Fruit fly (Drosophila melanogaster) whole organism, wandering third instar larva: ENCODE data around the gene Cubn.

Experiments used
- Abd-B ChIP-seq: fragments of >200 bp; optimal IDR thresholded peaks from 2 replicates; lab custom pipeline; 2017; ENCODE audit warnings: missing biosample characterization, missing genetic modification characterization
- CG32264 ChIP-seq: fragments of 200-800 bp; sonication (Bioruptor generic); optimal IDR thresholded peaks from 2 replicates; lab custom pipeline; 2016; ENCODE audit warnings: missing biosample characterization, missing genetic modification characterization
- CG9705 ChIP-seq: fragments of 200-800 bp; sonication (Bioruptor generic); optimal IDR thresholded peaks from 2 replicates; lab custom pipeline; 2018; ENCODE audit warnings: missing biosample characterization, mild to moderate bottlenecking, missing genetic modification characterization
- CrebA ChIP-seq: fragments of 200-800 bp; sonication (Bioruptor generic); optimal IDR thresholded peaks from 2 replicates; lab custom pipeline; 2016; ENCODE audit warnings: missing biosample characterization, mild to moderate bottlenecking, missing genetic modification characterization, borderline replicate concordance
- Dfd ChIP-seq: fragments of >200 bp; optimal IDR thresholded peaks from 2 replicates; lab custom pipeline; 2017; ENCODE audit warnings: missing biosample characterization, missing genetic modification characterization
- Dif ChIP-seq: fragments of 200-275, 200-300 bp; sonication (Bioruptor generic); optimal IDR thresholded peaks from 2 replicates; lab custom pipeline; 2018; ENCODE audit warnings: missing biosample characterization, missing genetic modification characterization; ENCODE audit not compliant: partially characterized antibody
- GATAd ChIP-seq: sonication (Bioruptor generic); optimal IDR thresholded peaks from 2 replicates; lab custom pipeline; 2016; ENCODE audit warnings: missing biosample characterization, missing genetic modification characterization
- HLH106 ChIP-seq: fragments of 200-800 bp; optimal IDR thresholded peaks from 3 replicates; lab custom pipeline; 2019; ENCODE audit warnings: missing biosample characterization, mild to moderate bottlenecking, missing genetic modification characterization, moderate library complexity
- Hnf4 ChIP-seq: fragments of 200-800 bp; sonication (Bioruptor generic); optimal IDR thresholded peaks from 2 replicates; lab custom pipeline; 2016; ENCODE audit warnings: missing biosample characterization, mild to moderate bottlenecking, missing genetic modification characterization
- Hr78 ChIP-seq: fragments of >200 bp; optimal IDR thresholded peaks from 2 replicates; lab custom pipeline; 2017; ENCODE audit warnings: missing biosample characterization, missing genetic modification characterization
- Hr83 ChIP-seq: fragments of 200-300 bp; sonication (Bioruptor generic); optimal IDR thresholded peaks from 2 replicates; lab custom pipeline; 2016; ENCODE audit warnings: missing biosample characterization, mild to moderate bottlenecking, missing genetic modification characterization, moderate library complexity; ENCODE audit not compliant: poor library complexity, severe bottlenecking
- Mio ChIP-seq: sonication (Bioruptor generic); optimal IDR thresholded peaks from 2 replicates; lab custom pipeline; 2016; ENCODE audit warnings: missing biosample characterization, missing genetic modification characterization
- Myc ChIP-seq: fragments of >200 bp; optimal IDR thresholded peaks from 2 replicates; lab custom pipeline; 2017
- N ChIP-seq: fragments of >200 bp; optimal IDR thresholded peaks from 2 replicates; lab custom pipeline; 2018; ENCODE audit warnings: missing biosample characterization, missing external identifiers, missing genetic modification characterization
- Rel ChIP-seq, 2 experiments: fragments of 200-800 bp; sonication (Bioruptor generic) in 1 of 2; optimal IDR thresholded peaks; 2 replicates in 1 of 2; 3 replicates in 1 of 2; lab custom pipeline; 2016 to 2019; ENCODE audit warnings: mild to moderate bottlenecking in 2 of 2, missing biosample characterization in 2 of 2, missing genetic modification characterization in 2 of 2, moderate library complexity in 1 of 2
- Sp1 ChIP-seq: fragments of 200-800 bp; sonication (Bioruptor generic); optimal IDR thresholded peaks from 3 replicates; lab custom pipeline; 2019; ENCODE audit warnings: missing biosample characterization, mild to moderate bottlenecking, missing genetic modification characterization, moderate library complexity
- Vsx2 ChIP-seq: fragments of 200-300, 225-300 bp; sonication (Bioruptor generic); optimal IDR thresholded peaks from 2 replicates; lab custom pipeline; 2018; ENCODE audit warnings: missing biosample characterization, missing genetic modification characterization; ENCODE audit not compliant: partially characterized antibody
- br ChIP-seq: fragments of 200-800 bp; sonication (Bioruptor generic); optimal IDR thresholded peaks from 2 replicates; lab custom pipeline; 2016; ENCODE audit warnings: missing biosample characterization, missing genetic modification characterization
- brk ChIP-seq: fragments of 200-800 bp; sonication (Bioruptor generic); optimal IDR thresholded peaks from 2 replicates; lab custom pipeline; 2016; ENCODE audit warnings: missing biosample characterization, mild to moderate bottlenecking, missing genetic modification characterization
- dmrt93B ChIP-seq: fragments of 200-800 bp; sonication (Bioruptor generic); optimal IDR thresholded peaks from 2 replicates; lab custom pipeline; 2018; ENCODE audit warnings: missing biosample characterization, mild to moderate bottlenecking, missing genetic modification characterization
- dsf ChIP-seq: sonication (Bioruptor generic); optimal IDR thresholded peaks from 2 replicates; lab custom pipeline; 2016; ENCODE audit warnings: missing biosample characterization, missing genetic modification characterization, borderline replicate concordance
- ey ChIP-seq: fragments of 200-800 bp; sonication (Bioruptor generic); optimal IDR thresholded peaks from 2 replicates; lab custom pipeline; 2016; ENCODE audit warnings: missing biosample characterization, missing genetic modification characterization
- foxo ChIP-seq, 2 experiments: fragments of 200-800 bp; sonication (Bioruptor generic); optimal IDR thresholded peaks; 2 replicates in 1 of 2; 3 replicates in 1 of 2; lab custom pipeline; 2016 to 2017; ENCODE audit warnings: missing biosample characterization in 2 of 2, missing genetic modification characterization in 2 of 2
- fru ChIP-seq: fragments of 200-800 bp; sonication (Bioruptor generic); optimal IDR thresholded peaks from 3 replicates; lab custom pipeline; 2016; ENCODE audit warnings: missing biosample characterization, mild to moderate bottlenecking, missing genetic modification characterization
- h ChIP-seq: fragments of 200-800 bp; sonication (Bioruptor generic); optimal IDR thresholded peaks from 3 replicates; lab custom pipeline; 2016; ENCODE audit warnings: missing biosample characterization, mild to moderate bottlenecking, missing genetic modification characterization
- pan ChIP-seq: fragments of >200 bp; optimal IDR thresholded peaks from 2 replicates; lab custom pipeline; 2017
- psq ChIP-seq: fragments of 200-800 bp; sonication (Bioruptor generic); optimal IDR thresholded peaks from 3 replicates; lab custom pipeline; 2017; ENCODE audit warnings: missing biosample characterization, mild to moderate bottlenecking, missing genetic modification characterization, moderate library complexity
- rgr ChIP-seq: fragments of 200-800 bp; sonication (Bioruptor generic); optimal IDR thresholded peaks from 3 replicates; lab custom pipeline; 2016; ENCODE audit warnings: missing biosample characterization, mild to moderate bottlenecking, missing genetic modification characterization
- sv ChIP-seq: fragments of 200-800 bp; sonication (Bioruptor generic); optimal IDR thresholded peaks from 3 replicates; lab custom pipeline; 2016; ENCODE audit warnings: missing biosample characterization, missing genetic modification characterization
- tai ChIP-seq: sonication (Bioruptor generic); optimal IDR thresholded peaks from 2 replicates; lab custom pipeline; 2016; ENCODE audit warnings: missing biosample characterization, missing genetic modification characterization
- woc ChIP-seq: sonication (Bioruptor generic); optimal IDR thresholded peaks from 2 replicates; lab custom pipeline; 2016; ENCODE audit warnings: missing biosample characterization, mild to moderate bottlenecking, missing genetic modification characterization

Cubn gene

dm6 chrX:9577338-9577644 lies 6.2 kb upstream of the Cubn start:
- TF ChIP-seq Rel (GFP tag; optimal IDR thresholded peaks at IDR 0.05; lab: Kevin White, UChicago) (no peak), Rel (tag; optimal IDR thresholded peaks at IDR 0.05; lab: Kevin White, UChicago) (no peak), psq (GFP tag; lab: Kevin White, UChicago) (no peak), Sp1 (GFP tag; lab: Kevin White, UChicago) (no peak), Dfd (GFP tag; lab: Kevin White, UChicago) (no peak), dmrt93B (GFP tag; lab: Kevin White, UChicago) (no peak), woc (no peak), h (no peak), CrebA (GFP tag; lab: Kevin White, UChicago) (no peak), foxo (GFP tag; optimal IDR thresholded peaks at IDR 0.05; lab: Kevin White, UChicago) (no peak), Dif (GFP tag; lab: Kevin White, UChicago) (no peak), Hr83 (GFP tag; lab: Kevin White, UChicago) (no peak), N (GFP tag; lab: Kevin White, UChicago) (no peak), rgr (GFP tag; lab: Kevin White, UChicago) (no peak), Vsx2 (GFP tag; lab: Kevin White, UChicago) (no peak), Abd-B (GFP tag; lab: Kevin White, UChicago) (no peak), CG9705 (no peak), br (no peak)

- no peak for TF ChIP-seq dmrt93B (GFP tag; lab: Kevin White, UChicago)
- TF ChIP-seq brk = no peak
- no peak for TF ChIP-seq Hr78
- peak; percentile 68 for TF ChIP-seq Hr83 (GFP tag; lab: Kevin White, UChicago)
- TF ChIP-seq Myc (lab: Kevin White, UChicago) = no peak
- TF ChIP-seq Dif (GFP tag; lab: Kevin White, UChicago) = no peak
- TF ChIP-seq Vsx2 (GFP tag; lab: Kevin White, UChicago) = no peak
- TF ChIP-seq Rel (GFP tag; optimal IDR thresholded peaks at IDR 0.05; lab: Kevin White, UChicago) = no peak
- peak; percentile 99 for TF ChIP-seq Rel (tag; optimal IDR thresholded peaks at IDR 0.05; lab: Kevin White, UChicago)
- TF ChIP-seq Dfd (GFP tag; lab: Kevin White, UChicago) = no peak
- no peak for TF ChIP-seq N (GFP tag; lab: Kevin White, UChicago)
- TF ChIP-seq GATAd = no peak
- no peak for TF ChIP-seq Hnf4
- no peak for TF ChIP-seq CrebA (GFP tag; lab: Kevin White, UChicago)
- no peak for TF ChIP-seq fru
- no peak for TF ChIP-seq tai
- no peak for TF ChIP-seq ey (GFP tag; lab: Kevin White, UChicago)
Measured at dm6 chrX:9576504-9577337, 5.6 kb upstream of the Cubn start.

DNA sequence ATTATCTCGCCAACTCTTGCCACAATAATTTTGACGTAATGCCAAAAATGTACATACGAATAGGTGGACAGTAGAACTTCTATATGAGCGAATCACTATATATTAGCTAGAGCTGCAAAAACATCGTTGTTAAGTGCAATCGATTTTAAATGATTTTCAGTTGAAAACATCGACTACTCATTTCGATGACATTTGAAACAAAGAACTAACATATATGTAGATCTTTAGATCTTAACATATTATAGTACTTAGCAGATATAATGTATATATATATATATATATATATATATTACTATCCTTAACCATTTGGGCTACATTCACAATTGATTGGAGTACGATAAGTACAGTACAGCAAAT lies 5.0 kb upstream of the Cubn start, which contains the start of gene CG42395:
TSS of gene CG42395 (minus strand) at position 101 of the 357 bp plus-strand sequence.
- TF ChIP-seq Dfd (GFP tag; lab: Kevin White, UChicago) (no peak), pan (lab: Kevin White, UChicago) (no peak), Dif (GFP tag; lab: Kevin White, UChicago) (no peak), Vsx2 (GFP tag; lab: Kevin White, UChicago) (no peak), dsf (GFP tag; lab: Kevin White, UChicago) (no peak), rgr (GFP tag; lab: Kevin White, UChicago) (no peak), sv (GFP tag; lab: Kevin White, UChicago) (no peak), ey (GFP tag; lab: Kevin White, UChicago) (no peak), CG32264 (GFP tag; lab: Kevin White, UChicago) (no peak), Abd-B (GFP tag; lab: Kevin White, UChicago) (no peak), woc (no peak), CG9705 (no peak), psq (GFP tag; lab: Kevin White, UChicago) (no peak), tai (no peak), HLH106 (no peak), Hr78 (no peak), Mio (GFP tag; lab: Kevin White, UChicago) (no peak)

dm6 chrX:9556397-9556796 lies 14.7 kb downstream of the Cubn start, which contains the start of gene CG15317:
Gene CG15317, minus strand, starts transcription at chrX:9556544.
- TF ChIP-seq Hr83 (GFP tag; lab: Kevin White, UChicago) = peak; percentile 19
- TF ChIP-seq pan (lab: Kevin White, UChicago) = no peak
